Worm (Caenorhabditis elegans) whole organism, midembryonic: ENCODE measurements around the gene F46H5.11.

Source experiments
- cog-1 ChIP-seq: sonication (generic microtip); optimal IDR thresholded peaks from 2 replicates; lab custom pipeline; 2016; ENCODE audit warnings: missing genetic modification characterization, missing compliant biosample characterization
- flt-1 ChIP-seq: fragments of 200-800 bp; sonication (Bioruptor generic); IDR thresholded peaks from 2 replicates; pipeline ENCODE4 v1.3.6; 2022; ENCODE audit warnings: missing genetic modification characterization, missing compliant biosample characterization
- med-1 ChIP-seq: sonication (generic microtip); optimal IDR thresholded peaks from 2 replicates; lab custom pipeline; 2017; ENCODE audit warnings: missing genetic modification characterization, mild to moderate bottlenecking, missing compliant biosample characterization, antibody characterized with exemption, missing genetic modification reagents; ENCODE audit not compliant: insufficient read depth
- ref-1 ChIP-seq: fragments of 200-800 bp; sonication (Bioruptor generic); conservative IDR thresholded peaks from 2 replicates; pipeline ENCODE4 v1.3.6; 2022; ENCODE audit warnings: missing genetic modification reagents, missing genetic modification characterization, missing compliant biosample characterization
- tab-1 ChIP-seq: fragments of 200-800 bp; sonication (Bioruptor generic); IDR thresholded peaks from 2 replicates; pipeline ENCODE4 v1.3.6; 2022; ENCODE audit warnings: missing genetic modification characterization, missing compliant biosample characterization
- ztf-23 ChIP-seq: fragments of 200-800 bp; sonication (Bioruptor generic); IDR thresholded peaks from 2 replicates; pipeline ENCODE4 v1.3.6; 2022; ENCODE audit warnings: missing genetic modification reagents, missing genetic modification characterization, missing compliant biosample characterization
- ztf-29 ChIP-seq: fragments of 200-800 bp; sonication (Bioruptor generic); IDR thresholded peaks from 2 replicates; pipeline ENCODE4 v1.3.6; 2022; ENCODE audit warnings: missing genetic modification reagents, missing genetic modification characterization, missing compliant biosample characterization

DNA sequence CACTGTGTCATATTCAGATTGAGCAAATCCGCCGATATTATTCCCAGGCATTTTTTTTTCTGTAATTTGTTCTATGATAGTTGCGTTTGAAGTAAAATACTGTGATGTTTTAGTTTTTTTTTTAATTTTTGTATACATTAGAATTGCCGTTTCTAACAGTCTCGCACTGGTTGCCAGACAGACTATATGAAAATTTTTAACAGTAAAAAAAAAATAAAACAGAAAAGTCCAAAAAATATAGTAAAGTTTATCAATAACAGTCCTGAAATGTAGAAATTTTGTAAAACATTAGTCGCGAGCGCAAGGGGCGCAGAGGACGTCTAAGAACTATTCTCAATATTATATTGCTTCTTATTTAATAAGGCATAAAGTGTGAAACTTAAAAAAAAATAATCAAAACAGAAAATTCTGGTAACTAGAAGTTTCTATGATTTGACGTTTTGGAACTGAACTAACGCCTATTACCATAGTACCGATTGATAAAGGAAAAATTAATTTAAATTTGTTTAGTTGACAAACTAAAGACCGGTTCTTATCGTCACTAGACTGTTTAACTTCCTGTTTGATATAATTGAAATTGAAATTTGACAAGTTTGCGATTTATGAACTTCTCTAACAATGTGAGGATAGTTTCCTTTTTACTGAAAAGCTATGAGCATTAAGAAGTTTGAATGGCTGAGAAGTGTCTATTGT is 11.4 kb downstream of the F46H5.11 start, which contains the start of gene lact-1:
- TF ChIP-seq ztf-29 (GFP tag; lab: Robert Waterston, UW) (no peak), med-1 (GFP tag; lab: Kevin White, UChicago) (no peak), cog-1 (tag; lab: Kevin White, UChicago) (no peak), flt-1 (no peak), tab-1 (no peak), ref-1 (GFP tag; lab: Robert Waterston, UW) (no peak), ztf-23 (no peak)
